Worm (Caenorhabditis elegans): ENCODE results near the gene R102.10.

Gene R102.10

ce11 chrIV:10658366-10658765, 46.9 kb upstream of the R102.10 start (continued):
- TF ChIP-seq Y53G8AR.9 (GFP tag; conservative IDR thresholded peaks at IDR 0.05), result peak; percentile 63
- peak; percentile 52 for TF ChIP-seq hmg-1.2 (GFP tag; IDR thresholded peaks at IDR 0.05)

- no peak for TF ChIP-seq mxl-1 (tag; optimal IDR thresholded peaks at IDR 0.05)
- no peak for TF ChIP-seq ZK185.1 (tag; optimal IDR thresholded peaks at IDR 0.05; ENCODE audit: poor library complexity, severe bottlenecking)
- TF ChIP-seq mel-28 (tag; optimal IDR thresholded peaks at IDR 0.05; ENCODE audit: borderline replicate concordance), result no peak
- no peak for TF ChIP-seq aptf-2 (GFP tag; conservative IDR thresholded peaks at IDR 0.05)
- no peak for TF ChIP-seq ztf-6 (GFP tag; IDR thresholded peaks at IDR 0.05)
- no peak for TF ChIP-seq B0035.1 (tag; optimal IDR thresholded peaks at IDR 0.05)
- TF ChIP-seq F39B2.1 (GFP tag; IDR thresholded peaks at IDR 0.05), result no peak
- no peak for TF ChIP-seq F23B12.7 (tag; optimal IDR thresholded peaks at IDR 0.05; ENCODE audit: insufficient read depth)
- TF ChIP-seq ccch-3 (GFP tag; optimal IDR thresholded peaks at IDR 0.05), result no peak
- TF ChIP-seq nhr-90 (tag; optimal IDR thresholded peaks at IDR 0.05), result no peak
- no peak for TF ChIP-seq snpc-1.1 (tag; optimal IDR thresholded peaks at IDR 0.05; ENCODE audit: insufficient read depth)
- TF ChIP-seq B0336.3 (GFP tag; IDR thresholded peaks at IDR 0.05), result no peak
- no peak for TF ChIP-seq snpc-3.4 (tag; optimal IDR thresholded peaks at IDR 0.05)
- TF ChIP-seq attf-3 (GFP tag; conservative IDR thresholded peaks at IDR 0.05), result no peak
- no peak for TF ChIP-seq athp-1 (tag; optimal IDR thresholded peaks at IDR 0.05)
- TF ChIP-seq nfya-1 (tag; optimal IDR thresholded peaks at IDR 0.05; ENCODE audit: borderline replicate concordance, insufficient read depth), result no peak
- TF ChIP-seq ceh-79 (tag; optimal IDR thresholded peaks at IDR 0.05), result no peak
- no peak for TF ChIP-seq F33H1.4 (GFP tag; IDR thresholded peaks at IDR 0.05)
Measured at ce11 chrIV:10661072-10661471, 44.2 kb upstream of the R102.10 start.

ce11 chrIV:10661760-10662159, 43.5 kb upstream of the R102.10 start, which contains the start of gene fmo-1:
Gene fmo-1, plus strand, starts transcription at chrIV:10661857.
- TF ChIP-seq ama-1 (optimal IDR thresholded peaks at IDR 0.05), result no peak
- no peak for TF ChIP-seq ama-1 (GFP tag; optimal IDR thresholded peaks at IDR 0.05)
- TF ChIP-seq sdz-38 (tag; optimal IDR thresholded peaks at IDR 0.05), result no peak
- TF ChIP-seq ztf-26 (tag; optimal IDR thresholded peaks at IDR 0.05), result no peak
- TF ChIP-seq nhr-80 (tag; optimal IDR thresholded peaks at IDR 0.05), result peak; percentile 14
- no peak for TF ChIP-seq dpff-1 (tag; optimal IDR thresholded peaks at IDR 0.05)
- TF ChIP-seq madf-8 (GFP tag; conservative IDR thresholded peaks at IDR 0.05), result no peak
- no peak for TF ChIP-seq F23B12.7 (tag; optimal IDR thresholded peaks at IDR 0.05; ENCODE audit: insufficient read depth)
- no peak for TF ChIP-seq mcd-1 (GFP tag; IDR thresholded peaks at IDR 0.05)

ce11 chrIV:10664134-10664533, 41.1 kb upstream of the R102.10 start, which contains the start of gene K08C7.7:
Gene K08C7.7, plus strand, starts transcription at chrIV:10664434.
- TF ChIP-seq nhr-120 (GFP tag; IDR thresholded peaks at IDR 0.05), result no peak
- TF ChIP-seq F10E7.11 (tag; optimal IDR thresholded peaks at IDR 0.05), result no peak
- TF ChIP-seq lin-26 (GFP tag; IDR thresholded peaks at IDR 0.05), result no peak
- no peak for TF ChIP-seq attf-6 (GFP tag; IDR thresholded peaks at IDR 0.05)
- TF ChIP-seq dox-1 (GFP tag; IDR thresholded peaks at IDR 0.05), result no peak
- TF ChIP-seq xnd-1 (tag; optimal IDR thresholded peaks at IDR 0.05), result no peak
- TF ChIP-seq Y95B8A.8 (GFP tag; IDR thresholded peaks at IDR 0.05), result no peak
- TF ChIP-seq zfh-2 (GFP tag; conservative IDR thresholded peaks at IDR 0.05), result no peak
- TF ChIP-seq madf-8 (GFP tag; conservative IDR thresholded peaks at IDR 0.05), result no peak
- no peak for TF ChIP-seq cebp-1 (GFP tag; IDR thresholded peaks at IDR 0.05)
- no peak for TF ChIP-seq cebp-1 (tag; optimal IDR thresholded peaks at IDR 0.05)
- TF ChIP-seq athp-1 (tag; optimal IDR thresholded peaks at IDR 0.05), result no peak
- TF ChIP-seq rcor-1 (GFP tag; IDR thresholded peaks at IDR 0.05), result no peak
- no peak for TF ChIP-seq mes-4 (tag; optimal IDR thresholded peaks at IDR 0.05)
- no peak for TF ChIP-seq akir-1 (GFP tag; optimal IDR thresholded peaks at IDR 0.05)
- TF ChIP-seq F52B5.7 (tag; optimal IDR thresholded peaks at IDR 0.05), result no peak
- TF ChIP-seq gei-17 (GFP tag; optimal IDR thresholded peaks at IDR 0.05), result no peak
- TF ChIP-seq let-607 (tag; optimal IDR thresholded peaks at IDR 0.05), result no peak
- TF ChIP-seq ztf-28 (GFP tag; IDR thresholded peaks at IDR 0.05), result no peak
- TF ChIP-seq egl-44 (GFP tag; IDR thresholded peaks at IDR 0.05), result no peak
